Worm (Caenorhabditis elegans) whole organism, late embryonic: Measurements from ENCODE around the gene R11D1.12.

ENCODE experiments used
- C08G9.2 ChIP-seq: sonication (generic microtip); optimal IDR thresholded peaks from 2 replicates; lab custom pipeline; 2016; ENCODE audit warnings: mild to moderate bottlenecking, missing genetic modification characterization, moderate library complexity, missing compliant biosample characterization
- F13H6.1 ChIP-seq: sonication (generic microtip); optimal IDR thresholded peaks from 2 replicates; lab custom pipeline; 2016; ENCODE audit warnings: missing genetic modification characterization, missing compliant biosample characterization
- K09A11.1 ChIP-seq: sonication (generic microtip); optimal IDR thresholded peaks from 2 replicates; lab custom pipeline; 2017; ENCODE audit warnings: antibody characterized with exemption, mild to moderate bottlenecking, missing genetic modification characterization, missing compliant biosample characterization; ENCODE audit not compliant: insufficient read depth
- T23F11.4 ChIP-seq: fragments of 200-800 bp; sonication (Bioruptor generic); optimal IDR thresholded peaks from 2 replicates; lab custom pipeline; 2018; ENCODE audit warnings: mild to moderate bottlenecking, missing genetic modification characterization, missing compliant biosample characterization
- ahr-1 ChIP-seq: sonication (generic microtip); optimal IDR thresholded peaks from 2 replicates; lab custom pipeline; 2016; ENCODE audit warnings: missing genetic modification characterization, missing compliant biosample characterization
- ama-1 ChIP-seq: fragments of 150-350 bp; optimal IDR thresholded peaks from 2 replicates; lab custom pipeline; 2014
- ceh-18 ChIP-seq: sonication (generic microtip); optimal IDR thresholded peaks from 2 replicates; lab custom pipeline; 2016; ENCODE audit warnings: missing genetic modification characterization, missing compliant biosample characterization
- ceh-22 ChIP-seq: sonication (generic microtip); optimal IDR thresholded peaks from 2 replicates; lab custom pipeline; 2017; ENCODE audit warnings: missing biosample characterization, missing genetic modification characterization
- ceh-30 ChIP-seq: fragments of 150-350 bp; optimal IDR thresholded peaks from 2 replicates; lab custom pipeline; 2014; ENCODE audit warnings: missing biosample characterization, missing genetic modification characterization
- ceh-31 ChIP-seq: sonication (generic microtip); optimal IDR thresholded peaks from 2 replicates; lab custom pipeline; 2016; ENCODE audit warnings: missing genetic modification characterization, missing compliant biosample characterization
- ceh-45 ChIP-seq: fragments of 200-800 bp; sonication (Bioruptor generic); IDR thresholded peaks from 2 replicates; pipeline ENCODE4 v1.3.6; 2022; ENCODE audit warnings: missing genetic modification reagents, missing genetic modification characterization, missing compliant biosample characterization
- ceh-48 ChIP-seq: sonication (generic microtip); optimal IDR thresholded peaks from 2 replicates; lab custom pipeline; 2016; ENCODE audit warnings: missing genetic modification characterization, inconsistent platforms, missing compliant biosample characterization
- che-1 ChIP-seq: sonication (generic microtip); optimal IDR thresholded peaks from 2 replicates; lab custom pipeline; 2016; ENCODE audit warnings: mild to moderate bottlenecking, missing genetic modification characterization, missing compliant biosample characterization
- dmd-4 ChIP-seq: sonication (generic microtip); optimal IDR thresholded peaks from 2 replicates; lab custom pipeline; 2016; ENCODE audit warnings: borderline replicate concordance, missing genetic modification characterization, missing compliant biosample characterization
- dve-1 ChIP-seq: sonication (generic microtip); optimal IDR thresholded peaks from 2 replicates; lab custom pipeline; 2017; ENCODE audit warnings: antibody characterized with exemption, mild to moderate bottlenecking, missing genetic modification characterization, missing compliant biosample characterization
- elt-4 ChIP-seq: sonication (generic microtip); optimal IDR thresholded peaks from 2 replicates; lab custom pipeline; 2016; ENCODE audit warnings: missing genetic modification characterization, missing compliant biosample characterization
- eyg-1 ChIP-seq: sonication (generic microtip); optimal IDR thresholded peaks from 2 replicates; lab custom pipeline; 2016; ENCODE audit warnings: missing genotype, missing genetic modification characterization, missing compliant biosample characterization
- fax-1 ChIP-seq: sonication (generic microtip); optimal IDR thresholded peaks from 2 replicates; lab custom pipeline; 2016; ENCODE audit warnings: missing genotype, missing genetic modification characterization, missing compliant biosample characterization
- gmeb-2 ChIP-seq: sonication (generic microtip); optimal IDR thresholded peaks from 2 replicates; lab custom pipeline; 2016; ENCODE audit warnings: missing genetic modification characterization, inconsistent platforms, missing compliant biosample characterization
- hlh-30 ChIP-seq: sonication (generic microtip); optimal IDR thresholded peaks from 2 replicates; lab custom pipeline; 2017; ENCODE audit warnings: antibody characterized with exemption, missing genetic modification characterization, missing compliant biosample characterization; ENCODE audit not compliant: insufficient read depth
- hlh-6 ChIP-seq: sonication (generic microtip); optimal IDR thresholded peaks from 2 replicates; lab custom pipeline; 2016; ENCODE audit warnings: missing genotype, missing genetic modification characterization, missing compliant biosample characterization
- lim-6 ChIP-seq: sonication (generic microtip); optimal IDR thresholded peaks from 2 replicates; lab custom pipeline; 2016; ENCODE audit warnings: missing genetic modification characterization, missing compliant biosample characterization
- mec-3 ChIP-seq: sonication (generic microtip); optimal IDR thresholded peaks from 2 replicates; lab custom pipeline; 2016; ENCODE audit warnings: borderline replicate concordance, missing genetic modification characterization, missing compliant biosample characterization
- nfya-1 ChIP-seq: sonication (generic microtip); optimal IDR thresholded peaks from 2 replicates; lab custom pipeline; 2017; ENCODE audit warnings: missing genetic modification characterization, mild to moderate bottlenecking, missing compliant biosample characterization, antibody characterized with exemption, moderate library complexity
- odd-2 ChIP-seq: sonication (generic microtip); optimal IDR thresholded peaks from 2 replicates; lab custom pipeline; 2017; ENCODE audit warnings: antibody characterized with exemption, mild to moderate bottlenecking, missing genetic modification characterization, missing compliant biosample characterization
- pag-3 ChIP-seq: sonication (generic microtip); optimal IDR thresholded peaks from 2 replicates; lab custom pipeline; 2016; ENCODE audit warnings: missing compliant biosample characterization, missing genetic modification characterization, borderline replicate concordance
- pat-9 ChIP-seq: fragments of 200-800 bp; sonication (Bioruptor generic); optimal IDR thresholded peaks from 2 replicates; lab custom pipeline; 2018; ENCODE audit warnings: mild to moderate bottlenecking, missing genetic modification characterization, moderate library complexity, missing compliant biosample characterization
- pax-1 ChIP-seq: fragments of 150-350 bp; optimal IDR thresholded peaks from 2 replicates; lab custom pipeline; 2014; ENCODE audit warnings: missing biosample characterization, missing genetic modification characterization
- pha-4 ChIP-seq: fragments of 150-350 bp; optimal IDR thresholded peaks from 2 replicates; lab custom pipeline; 2018; ENCODE audit warnings: missing biosample characterization, missing genetic modification reagents, missing genetic modification characterization
- pros-1 ChIP-seq: fragments of 150-350 bp; optimal IDR thresholded peaks from 2 replicates; lab custom pipeline; 2014; ENCODE audit warnings: missing biosample characterization, missing genetic modification reagents, missing genetic modification characterization
- ref-2 ChIP-seq: sonication (generic microtip); optimal IDR thresholded peaks from 2 replicates; lab custom pipeline; 2016; ENCODE audit warnings: missing genetic modification characterization, missing compliant biosample characterization
- sox-2 ChIP-seq: fragments of 200-800 bp; sonication (Bioruptor generic); IDR thresholded peaks from 2 replicates; pipeline ENCODE4 v1.3.6; 2022; ENCODE audit warnings: missing genetic modification reagents, missing genetic modification characterization, missing compliant biosample characterization
- sox-4 ChIP-seq: sonication (generic microtip); optimal IDR thresholded peaks from 2 replicates; lab custom pipeline; 2017; ENCODE audit warnings: mild to moderate bottlenecking, missing genetic modification characterization, inconsistent platforms, missing compliant biosample characterization
- syd-9 ChIP-seq: sonication (generic microtip); optimal IDR thresholded peaks from 2 replicates; lab custom pipeline; 2016; ENCODE audit warnings: mild to moderate bottlenecking, missing genetic modification characterization, moderate library complexity, missing compliant biosample characterization
- tbx-7 ChIP-seq: sonication (generic microtip); optimal IDR thresholded peaks from 2 replicates; lab custom pipeline; 2016; ENCODE audit warnings: missing genotype, missing genetic modification characterization, missing compliant biosample characterization
- ttx-3 ChIP-seq: sonication (generic microtip); optimal IDR thresholded peaks from 2 replicates; lab custom pipeline; 2016; ENCODE audit warnings: missing genetic modification reagents, missing genetic modification characterization, missing compliant biosample characterization
- unc-42 ChIP-seq: sonication (generic microtip); optimal IDR thresholded peaks from 2 replicates; lab custom pipeline; 2016; ENCODE audit warnings: missing genotype, missing genetic modification characterization, missing compliant biosample characterization
- unc-55 ChIP-seq: sonication (generic microtip); optimal IDR thresholded peaks from 2 replicates; lab custom pipeline; 2017; ENCODE audit warnings: missing biosample characterization, missing genetic modification reagents, missing genetic modification characterization
- zip-5 ChIP-seq: sonication (generic microtip); optimal IDR thresholded peaks from 2 replicates; lab custom pipeline; 2016; ENCODE audit warnings: missing genetic modification characterization, missing compliant biosample characterization
- ztf-16 ChIP-seq: sonication (generic microtip); optimal IDR thresholded peaks from 2 replicates; lab custom pipeline; 2017; ENCODE audit warnings: missing genetic modification characterization, missing compliant biosample characterization

R11D1.12 gene

ce11 chrV:12695968-12696367 is 29.8 kb downstream of the R11D1.12 start, which contains the start of gene K10C8.4:
TSS of gene K10C8.4 (plus strand) at chrV:12696268.
- no peak for TF ChIP-seq sox-2
- TF ChIP-seq pax-1 (tag; lab: Kevin White, UChicago) = no peak
- no peak for TF ChIP-seq mec-3 (tag; lab: Kevin White, UChicago)
- no peak for TF ChIP-seq ceh-22 (tag; lab: Kevin White, UChicago)
- TF ChIP-seq T23F11.4 = no peak
- no peak for TF ChIP-seq che-1 (tag; lab: Kevin White, UChicago)
- no peak for TF ChIP-seq C08G9.2 (tag; lab: Kevin White, UChicago)
- TF ChIP-seq tbx-7 (tag; lab: Kevin White, UChicago) = no peak
- TF ChIP-seq hlh-30 (tag; lab: Kevin White, UChicago) = no peak
- TF ChIP-seq odd-2 (tag; lab: Kevin White, UChicago) = no peak
- TF ChIP-seq syd-9 (tag; lab: Kevin White, UChicago) = no peak
- TF ChIP-seq hlh-6 (tag; lab: Kevin White, UChicago) = no peak
- TF ChIP-seq ztf-16 (tag; lab: Kevin White, UChicago) = no peak
- no peak for TF ChIP-seq elt-4
- no peak for TF ChIP-seq unc-42 (tag; lab: Kevin White, UChicago)
- no peak for TF ChIP-seq ceh-45
- no peak for TF ChIP-seq F13H6.1
- TF ChIP-seq gmeb-2 (tag; lab: Kevin White, UChicago) = no peak
- TF ChIP-seq ceh-48 (tag; lab: Kevin White, UChicago) = no peak
- no peak for TF ChIP-seq ama-1

- TF ChIP-seq eyg-1 (tag; lab: Kevin White, UChicago) (no peak), ztf-16 (tag; lab: Kevin White, UChicago) (no peak), K09A11.1 (tag; lab: Kevin White, UChicago) (no peak), tbx-7 (tag; lab: Kevin White, UChicago) (no peak), ahr-1 (tag; lab: Kevin White, UChicago) (no peak), pros-1 (tag; lab: Kevin White, UChicago) (no peak), ceh-30 (tag; lab: Kevin White, UChicago) (no peak), ref-2 (tag; lab: Kevin White, UChicago) (no peak), unc-55 (no peak), ceh-31 (tag; lab: Kevin White, UChicago) (no peak), ceh-18 (tag; lab: Kevin White, UChicago) (no peak), pag-3 (tag; lab: Kevin White, UChicago) (no peak), ama-1 (no peak)
Measured at ce11 chrV:12695155-12695554, 30.6 kb downstream of the R11D1.12 start, which contains the start of gene parn-1. TSS of gene parn-1 (minus strand) at chrV:12695255.

DNA sequence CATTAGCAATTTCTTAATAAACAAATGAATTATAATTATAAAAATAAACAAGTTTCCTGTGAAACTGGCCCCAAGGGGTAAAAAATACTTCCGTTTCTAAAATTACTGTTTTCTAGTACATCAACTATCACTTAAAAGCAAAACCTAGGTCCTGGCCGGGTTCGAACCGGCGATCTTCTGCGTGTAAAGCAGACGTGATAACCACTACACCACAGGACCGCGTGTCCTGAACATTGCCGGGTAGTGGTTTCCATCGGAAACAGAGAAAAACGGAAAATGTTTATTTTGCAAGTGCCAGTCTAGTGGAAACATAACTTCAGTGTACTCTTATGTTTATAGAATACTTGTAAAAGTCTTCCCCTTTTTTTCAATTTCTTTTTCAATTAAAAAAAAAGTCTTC is 42.6 kb downstream of the R11D1.12 start:
- TF ChIP-seq nfya-1 (tag; lab: Kevin White, UChicago) (no peak), sox-4 (tag; lab: Kevin White, UChicago) (no peak), ttx-3 (tag; lab: Kevin White, UChicago) (no peak), dmd-4 (tag; lab: Kevin White, UChicago) (no peak), zip-5 (tag; lab: Kevin White, UChicago) (no peak), ztf-16 (tag; lab: Kevin White, UChicago) (no peak), F13H6.1 (no peak), pag-3 (tag; lab: Kevin White, UChicago) (no peak), ceh-30 (tag; lab: Kevin White, UChicago) (no peak), dve-1 (no peak), hlh-6 (tag; lab: Kevin White, UChicago) (no peak), pha-4 (no peak), ceh-31 (tag; lab: Kevin White, UChicago) (no peak), ceh-48 (tag; lab: Kevin White, UChicago) (no peak), unc-42 (tag; lab: Kevin White, UChicago) (no peak), lim-6 (tag; lab: Kevin White, UChicago) (no peak), T23F11.4 (no peak), sox-2 (no peak), fax-1 (no peak), pat-9 (tag; lab: Kevin White, UChicago) (no peak)
